Worm (Caenorhabditis elegans): ENCODE results near the gene C06A6.2.

DNA sequence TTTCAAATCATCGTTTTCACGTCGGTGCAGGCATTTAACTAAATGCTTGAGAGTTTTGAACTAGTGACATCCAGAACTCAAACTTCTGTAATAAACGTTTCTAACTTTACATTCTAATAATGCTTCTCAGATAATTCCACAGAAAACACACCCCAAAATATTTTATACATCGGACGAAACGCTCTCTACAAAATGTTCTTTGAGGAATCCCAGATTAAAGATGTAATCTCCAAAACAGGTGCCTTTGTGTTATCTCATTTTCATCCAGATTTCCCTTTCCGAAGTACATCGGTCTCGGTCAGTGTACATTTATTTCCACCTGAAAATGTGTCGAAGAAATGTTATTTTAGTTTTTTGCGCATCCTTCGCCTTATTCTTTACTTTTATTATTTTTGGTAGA, 41.7 kb upstream of the C06A6.2 start, which contains the start of gene C33H5.2:
- TF ChIP-seq dao-5 (tag; optimal IDR thresholded peaks at IDR 0.05) (no peak), W03F9.2 (tag; optimal IDR thresholded peaks at IDR 0.05) (no peak)
